Fruit fly (Drosophila melanogaster): Measurements from ENCODE around the gene CG32645.
A peak's percentile ranks its signal among the peaks of the same experiment; 100 is the strongest.

DNA sequence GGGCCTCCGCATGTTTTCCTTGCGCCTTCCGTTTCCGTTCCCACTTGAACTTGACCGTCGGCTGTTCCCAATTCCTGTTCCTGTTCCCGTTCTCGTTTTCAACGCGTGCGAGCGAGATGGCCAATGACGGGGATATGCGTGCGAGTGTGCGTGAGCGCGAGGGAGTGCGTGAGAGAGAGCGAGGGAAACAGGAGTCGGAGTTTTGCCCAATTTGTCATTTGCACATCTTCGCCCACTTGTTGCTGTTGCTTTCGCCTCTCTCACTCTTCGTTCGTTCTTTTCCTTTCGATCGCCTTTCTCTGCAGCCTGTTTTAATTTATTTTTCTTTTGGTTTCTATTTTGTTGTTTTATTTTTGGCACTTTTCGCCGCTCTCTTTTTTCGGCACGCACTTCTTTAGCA is 27.2 kb upstream of the CG32645 start:
- no peak for TF ChIP-seq CG7045 (GFP tag; optimal IDR thresholded peaks at IDR 0.05)
- TF ChIP-seq CG33017 (tag; optimal IDR thresholded peaks at IDR 0.05), result no peak
- no peak for TF ChIP-seq CG7101 (tag; optimal IDR thresholded peaks at IDR 0.05)
- TF ChIP-seq toe (GFP tag; optimal IDR thresholded peaks at IDR 0.05), result no peak
- TF ChIP-seq Clk (GFP tag; optimal IDR thresholded peaks at IDR 0.05), result no peak
- TF ChIP-seq kay (GFP tag; ENCODE audit: borderline replicate concordance), result no peak
- no peak for TF ChIP-seq CG12768 (GFP tag; optimal IDR thresholded peaks at IDR 0.05)
- peak; percentile 18 for TF ChIP-seq pad (GFP tag; optimal IDR thresholded peaks at IDR 0.05)
- TF ChIP-seq cic (GFP tag; optimal IDR thresholded peaks at IDR 0.05), result no peak
- no peak for TF ChIP-seq CG5204 (GFP tag; optimal IDR thresholded peaks at IDR 0.05)
- no peak for TF ChIP-seq Crg-1 (GFP tag; optimal IDR thresholded peaks at IDR 0.05)
- no peak for TF ChIP-seq CG11617 (GFP tag; optimal IDR thresholded peaks at IDR 0.05)

All from whole organism, adult.